Fruit fly (Drosophila melanogaster): ENCODE results near the gene Inx5.

Gene Inx5

dm6 chrX:19162249-19162914 is 8.3 kb downstream of the Inx5 start:
- TF ChIP-seq CG12768 (GFP tag; optimal IDR thresholded peaks at IDR 0.05) (no peak), CG1620 (GFP tag; optimal IDR thresholded peaks at IDR 0.05) (no peak), CG11617 (GFP tag; optimal IDR thresholded peaks at IDR 0.05) (peak; percentile 17), CG7101 (tag; optimal IDR thresholded peaks at IDR 0.05) (peak; percentile 53)

dm6 chrX:19160635-19161407 is 9.9 kb downstream of the Inx5 start:
- TF ChIP-seq CG5204 (GFP tag; optimal IDR thresholded peaks at IDR 0.05) (no peak), Clk (GFP tag; optimal IDR thresholded peaks at IDR 0.05) (no peak), tj (GFP tag; optimal IDR thresholded peaks at IDR 0.05) (no peak), ovo (GFP tag; optimal IDR thresholded peaks at IDR 0.05) (no peak), kay (GFP tag; ENCODE audit: borderline replicate concordance) (no peak), Hr96 (GFP tag; optimal IDR thresholded peaks at IDR 0.05) (no peak), pad (GFP tag; optimal IDR thresholded peaks at IDR 0.05) (no peak), CG1620 (GFP tag; optimal IDR thresholded peaks at IDR 0.05) (no peak), CG12768 (GFP tag; optimal IDR thresholded peaks at IDR 0.05) (no peak), CG14711 (tag; optimal IDR thresholded peaks at IDR 0.05) (no peak), cic (GFP tag; optimal IDR thresholded peaks at IDR 0.05) (no peak), bab1 (GFP tag; optimal IDR thresholded peaks at IDR 0.05) (no peak), CG7101 (tag; optimal IDR thresholded peaks at IDR 0.05) (no peak), CG7045 (GFP tag; optimal IDR thresholded peaks at IDR 0.05) (no peak), CG11617 (GFP tag; optimal IDR thresholded peaks at IDR 0.05) (no peak), Crg-1 (GFP tag; optimal IDR thresholded peaks at IDR 0.05) (no peak), Mnt (GFP tag; optimal IDR thresholded peaks at IDR 0.05) (no peak), cnc (optimal IDR thresholded peaks at IDR 0.05) (no peak), CG33017 (tag; optimal IDR thresholded peaks at IDR 0.05) (no peak)

DNA sequence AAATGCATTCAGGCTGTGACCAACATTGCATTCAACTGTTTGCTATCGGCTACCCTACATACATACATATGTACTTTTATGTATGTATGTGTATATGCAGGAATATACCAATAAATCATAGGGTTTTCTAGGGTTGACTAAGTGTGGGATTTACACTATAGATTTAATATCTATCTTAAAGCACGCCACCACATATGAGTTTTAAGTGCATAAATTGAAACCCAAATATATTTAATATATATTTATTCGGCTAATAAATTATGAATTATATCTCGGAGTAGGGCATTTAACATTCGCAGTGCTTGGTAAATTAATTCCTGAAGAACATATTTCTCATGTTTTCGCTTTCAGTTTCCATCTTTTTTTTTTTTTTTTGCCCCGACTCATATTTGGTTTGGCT is 10.7 kb downstream of the Inx5 start:
- TF ChIP-seq kay (GFP tag; ENCODE audit: borderline replicate concordance) (no peak), ovo (GFP tag; optimal IDR thresholded peaks at IDR 0.05) (no peak), CG14711 (tag; optimal IDR thresholded peaks at IDR 0.05) (peak; percentile 64), tj (GFP tag; optimal IDR thresholded peaks at IDR 0.05) (no peak), Crg-1 (GFP tag; optimal IDR thresholded peaks at IDR 0.05) (no peak), cnc (optimal IDR thresholded peaks at IDR 0.05) (no peak), cic (GFP tag; optimal IDR thresholded peaks at IDR 0.05) (no peak), CG5204 (GFP tag; optimal IDR thresholded peaks at IDR 0.05) (no peak), CG12768 (GFP tag; optimal IDR thresholded peaks at IDR 0.05) (no peak), Clk (GFP tag; optimal IDR thresholded peaks at IDR 0.05) (no peak), Mnt (GFP tag; optimal IDR thresholded peaks at IDR 0.05) (no peak), CG7101 (tag; optimal IDR thresholded peaks at IDR 0.05) (peak; percentile 2)

DNA sequence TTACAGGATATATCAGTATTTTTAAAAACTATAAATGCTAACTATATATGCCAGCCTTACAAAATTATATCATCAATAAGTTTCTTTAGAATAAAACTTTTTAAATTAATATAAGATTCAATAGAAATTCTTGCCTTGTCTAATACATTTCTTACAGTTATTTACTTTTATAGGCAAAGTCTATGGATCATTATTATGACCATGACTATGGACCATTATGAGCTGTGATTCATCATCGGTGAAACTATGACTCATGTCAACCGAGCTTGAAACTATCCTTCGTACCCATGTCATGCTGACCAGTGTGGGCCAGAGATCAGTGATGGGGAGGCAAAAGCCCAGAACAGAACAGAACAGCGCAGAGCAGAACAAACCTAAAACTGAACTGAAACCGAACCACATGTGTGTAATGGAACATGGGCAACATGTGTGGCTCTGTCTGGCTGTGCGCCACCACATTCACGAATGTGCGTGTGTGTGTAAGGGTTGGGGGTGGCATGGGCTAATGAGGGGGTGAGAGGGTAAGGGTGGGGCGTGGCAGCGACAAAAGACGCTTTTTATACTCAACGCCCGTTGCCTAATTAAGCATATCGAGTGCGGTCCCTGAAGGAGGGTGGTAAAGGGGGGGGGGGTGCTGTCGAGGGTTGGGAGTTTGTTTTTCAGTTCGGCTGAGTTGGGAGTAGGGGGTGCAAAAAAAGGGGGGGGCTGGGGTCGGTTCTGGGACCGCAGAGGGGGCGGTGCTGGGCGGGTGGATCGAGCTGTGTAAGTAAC is 12.0 kb downstream of the Inx5 start:
- no peak for TF ChIP-seq CG12768 (GFP tag; optimal IDR thresholded peaks at IDR 0.05)
- TF ChIP-seq Crg-1 (GFP tag; optimal IDR thresholded peaks at IDR 0.05): no peak
- TF ChIP-seq Mnt (GFP tag; optimal IDR thresholded peaks at IDR 0.05): no peak
- no peak for TF ChIP-seq CG11617 (GFP tag; optimal IDR thresholded peaks at IDR 0.05)
- no peak for TF ChIP-seq CG33017 (tag; optimal IDR thresholded peaks at IDR 0.05)
- no peak for TF ChIP-seq cnc (optimal IDR thresholded peaks at IDR 0.05)
- TF ChIP-seq Hr96 (GFP tag; optimal IDR thresholded peaks at IDR 0.05): no peak
- no peak for TF ChIP-seq CG14711 (tag; optimal IDR thresholded peaks at IDR 0.05)
- no peak for TF ChIP-seq cic (GFP tag; optimal IDR thresholded peaks at IDR 0.05)
- TF ChIP-seq bab1 (GFP tag; optimal IDR thresholded peaks at IDR 0.05): no peak
- TF ChIP-seq pad (GFP tag; optimal IDR thresholded peaks at IDR 0.05): no peak
- TF ChIP-seq CG1620 (GFP tag; optimal IDR thresholded peaks at IDR 0.05): no peak

dm6 chrX:19157471-19157870 is 13.2 kb downstream of the Inx5 start:
- TF ChIP-seq Mnt (GFP tag; optimal IDR thresholded peaks at IDR 0.05) (no peak), CG33017 (tag; optimal IDR thresholded peaks at IDR 0.05) (no peak), CG11617 (GFP tag; optimal IDR thresholded peaks at IDR 0.05) (no peak), ovo (GFP tag; optimal IDR thresholded peaks at IDR 0.05) (no peak), Hr96 (GFP tag; optimal IDR thresholded peaks at IDR 0.05) (no peak), Clk (GFP tag; optimal IDR thresholded peaks at IDR 0.05) (no peak), pad (GFP tag; optimal IDR thresholded peaks at IDR 0.05) (no peak), cnc (optimal IDR thresholded peaks at IDR 0.05) (no peak), CG14711 (tag; optimal IDR thresholded peaks at IDR 0.05) (no peak), CG7101 (tag; optimal IDR thresholded peaks at IDR 0.05) (no peak), CG5204 (GFP tag; optimal IDR thresholded peaks at IDR 0.05) (no peak), kay (GFP tag; ENCODE audit: borderline replicate concordance) (no peak), toe (GFP tag; optimal IDR thresholded peaks at IDR 0.05) (no peak), bab1 (GFP tag; optimal IDR thresholded peaks at IDR 0.05) (no peak), cic (GFP tag; optimal IDR thresholded peaks at IDR 0.05) (no peak), CG12768 (GFP tag; optimal IDR thresholded peaks at IDR 0.05) (no peak), CG7045 (GFP tag; optimal IDR thresholded peaks at IDR 0.05) (no peak), tj (GFP tag; optimal IDR thresholded peaks at IDR 0.05) (no peak)

Measured in whole organism, adult.